Worm (Caenorhabditis elegans): ENCODE results near the gene Y15E3A.5.

Gene Y15E3A.5

ce11 chrX:15312073-15312472 is 28.3 kb upstream of the Y15E3A.5 start:
- TF ChIP-seq nfya-1 (tag; optimal IDR thresholded peaks at IDR 0.05) (no peak), tbx-7 (tag; optimal IDR thresholded peaks at IDR 0.05) (no peak), nhr-232 (tag; optimal IDR thresholded peaks at IDR 0.05) (no peak), ets-4 (tag; optimal IDR thresholded peaks at IDR 0.05) (no peak), K02D7.2 (tag; optimal IDR thresholded peaks at IDR 0.05) (no peak), ceh-6 (GFP tag; optimal IDR thresholded peaks at IDR 0.05) (no peak), ahr-1 (tag; optimal IDR thresholded peaks at IDR 0.05) (no peak), unc-86 (tag; optimal IDR thresholded peaks at IDR 0.05) (no peak), sox-2 (GFP tag; IDR thresholded peaks at IDR 0.05) (no peak), lin-11 (tag; optimal IDR thresholded peaks at IDR 0.05) (no peak), ceh-24 (tag; optimal IDR thresholded peaks at IDR 0.05) (no peak), npax-4 (tag; optimal IDR thresholded peaks at IDR 0.05) (no peak), sox-4 (tag; optimal IDR thresholded peaks at IDR 0.05) (no peak), unc-55 (GFP tag; optimal IDR thresholded peaks at IDR 0.05) (no peak), sdc-2 (tag; optimal IDR thresholded peaks at IDR 0.05) (no peak), pag-3 (tag; optimal IDR thresholded peaks at IDR 0.05; ENCODE audit: borderline replicate concordance) (no peak), unc-42 (tag; optimal IDR thresholded peaks at IDR 0.05) (no peak), T23F11.4 (GFP tag; optimal IDR thresholded peaks at IDR 0.05) (no peak), ceh-9 (tag; optimal IDR thresholded peaks at IDR 0.05) (no peak), madf-2 (tag; optimal IDR thresholded peaks at IDR 0.05) (no peak)

DNA sequence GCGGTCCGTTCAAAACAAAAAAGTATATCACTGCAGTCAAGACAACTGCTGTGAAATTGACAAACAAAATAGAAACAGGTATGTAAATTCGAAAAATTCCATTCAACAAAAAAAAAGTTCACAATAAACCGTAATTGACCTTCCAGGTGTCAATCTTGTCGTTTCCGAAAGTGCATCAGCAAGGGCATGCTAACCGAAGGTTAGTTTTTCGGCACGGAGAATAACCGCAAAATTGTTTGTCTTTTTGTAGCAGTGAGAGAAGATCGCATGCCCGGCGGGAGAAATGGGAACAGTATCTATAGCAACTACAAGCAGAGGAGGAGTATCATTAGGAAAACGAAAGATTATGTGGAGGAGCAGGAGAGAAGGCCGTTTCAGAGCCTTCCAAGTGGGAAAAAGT is 27.7 kb upstream of the Y15E3A.5 start:
- no peak for TF ChIP-seq ceh-31 (tag; optimal IDR thresholded peaks at IDR 0.05)
- TF ChIP-seq ceh-34 (tag; optimal IDR thresholded peaks at IDR 0.05), result no peak
- no peak for TF ChIP-seq F13H6.1 (tag; optimal IDR thresholded peaks at IDR 0.05)
- no peak for TF ChIP-seq hlh-6 (tag; optimal IDR thresholded peaks at IDR 0.05)
- no peak for TF ChIP-seq elt-4 (tag; optimal IDR thresholded peaks at IDR 0.05)
- no peak for TF ChIP-seq sox-2 (GFP tag; IDR thresholded peaks at IDR 0.05)
- no peak for TF ChIP-seq npax-4 (tag; optimal IDR thresholded peaks at IDR 0.05)
- TF ChIP-seq unc-42 (tag; optimal IDR thresholded peaks at IDR 0.05), result no peak
- TF ChIP-seq dve-1 (tag; optimal IDR thresholded peaks at IDR 0.05), result no peak
- TF ChIP-seq unc-3 (GFP tag; conservative IDR thresholded peaks at IDR 0.05), result no peak
- TF ChIP-seq unc-3 (tag; optimal IDR thresholded peaks at IDR 0.05), result no peak
- TF ChIP-seq K09A11.1 (tag; optimal IDR thresholded peaks at IDR 0.05; ENCODE audit: insufficient read depth), result no peak
- no peak for TF ChIP-seq ceh-19 (GFP tag; optimal IDR thresholded peaks at IDR 0.05)
- no peak for TF ChIP-seq pag-3 (tag; optimal IDR thresholded peaks at IDR 0.05; ENCODE audit: borderline replicate concordance)
- no peak for TF ChIP-seq ztf-16 (tag; optimal IDR thresholded peaks at IDR 0.05)
- TF ChIP-seq Y22D7AL.16 (tag; optimal IDR thresholded peaks at IDR 0.05), result no peak
- no peak for TF ChIP-seq tbx-7 (tag; optimal IDR thresholded peaks at IDR 0.05)
- TF ChIP-seq ceh-24 (tag; optimal IDR thresholded peaks at IDR 0.05), result no peak
- TF ChIP-seq syd-9 (tag; optimal IDR thresholded peaks at IDR 0.05), result no peak

DNA sequence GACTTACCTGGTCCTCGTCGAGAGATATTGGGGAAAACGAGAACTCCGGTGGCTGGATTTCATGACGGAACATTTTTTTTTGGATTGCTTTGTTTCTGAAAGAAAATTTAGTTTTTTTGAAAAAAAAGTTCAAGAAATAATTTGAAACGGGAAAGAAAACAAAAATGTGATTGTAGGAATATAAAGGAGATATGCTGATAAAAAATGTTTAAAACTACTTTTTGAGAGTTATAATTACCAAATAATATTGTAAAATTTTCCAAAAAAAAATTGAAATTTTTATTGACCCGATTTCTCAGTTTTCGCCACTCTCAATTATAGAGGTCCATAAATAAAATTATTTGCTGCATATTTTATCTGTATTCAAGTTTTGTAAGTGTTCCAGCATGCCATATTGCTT is 23.2 kb upstream of the Y15E3A.5 start, which contains the start of gene glb-28:
glb-28 (minus strand) TSS at position 101 of the 400 bp plus-strand sequence.
- TF ChIP-seq ceh-48 (tag; optimal IDR thresholded peaks at IDR 0.05), result no peak
- no peak for TF ChIP-seq hlh-13 (GFP tag; optimal IDR thresholded peaks at IDR 0.05)
- TF ChIP-seq dmd-4 (tag; optimal IDR thresholded peaks at IDR 0.05; ENCODE audit: borderline replicate concordance), result no peak
- no peak for TF ChIP-seq nhr-11 (tag; optimal IDR thresholded peaks at IDR 0.05)
- no peak for TF ChIP-seq hlh-6 (tag; optimal IDR thresholded peaks at IDR 0.05)
- TF ChIP-seq sdc-2 (tag; optimal IDR thresholded peaks at IDR 0.05), result no peak
- no peak for TF ChIP-seq lim-6 (tag; optimal IDR thresholded peaks at IDR 0.05)
- no peak for TF ChIP-seq sox-4 (tag; optimal IDR thresholded peaks at IDR 0.05)

DNA sequence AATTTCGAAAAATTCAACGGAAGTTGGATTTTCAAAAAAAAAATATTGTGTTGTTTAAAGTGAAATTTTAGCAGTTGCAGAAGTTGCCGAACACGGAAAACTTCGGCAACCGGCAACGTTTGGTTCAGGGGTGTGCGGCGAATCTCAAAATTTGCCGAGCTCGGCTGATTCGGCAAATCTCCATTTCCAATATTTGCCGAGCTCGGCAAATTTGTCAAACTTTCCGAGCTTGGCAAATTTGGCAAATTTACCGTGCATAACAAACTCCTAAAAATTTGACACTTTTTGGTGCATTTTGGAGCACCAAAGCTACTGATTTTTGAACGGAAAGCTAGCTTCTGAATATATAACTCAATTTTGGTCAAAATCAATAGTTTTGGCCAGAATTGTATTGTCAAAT is 19.1 kb upstream of the Y15E3A.5 start:
- no peak for TF ChIP-seq ama-1 (optimal IDR thresholded peaks at IDR 0.05)
- TF ChIP-seq unc-55 (GFP tag; optimal IDR thresholded peaks at IDR 0.05), result no peak
- no peak for TF ChIP-seq ceh-34 (tag; optimal IDR thresholded peaks at IDR 0.05)
- TF ChIP-seq tbx-7 (tag; optimal IDR thresholded peaks at IDR 0.05), result no peak
- no peak for TF ChIP-seq unc-86 (tag; optimal IDR thresholded peaks at IDR 0.05)
